Worm (Caenorhabditis elegans) whole organism, young adult: Measurements from ENCODE around the gene garr-1.

Experiments
- C06A6.2 ChIP-seq: fragments of 200-800 bp; sonication (Bioruptor generic); conservative IDR thresholded peaks from 2 replicates; pipeline ENCODE4 v1.3.6; 2022; ENCODE audit warnings: missing genetic modification characterization, missing compliant biosample characterization
- F33H1.4 ChIP-seq: fragments of 200-800 bp; sonication (Bioruptor generic); IDR thresholded peaks from 2 replicates; pipeline ENCODE4 v1.3.6; 2022; ENCODE audit warnings: missing genetic modification reagents, missing genetic modification characterization, missing compliant biosample characterization
- Y53G8AR.9 ChIP-seq: fragments of 200-800 bp; sonication (Bioruptor generic); conservative IDR thresholded peaks from 2 replicates; pipeline ENCODE4 v1.3.6; 2022; ENCODE audit warnings: missing genetic modification reagents, missing genetic modification characterization, missing compliant biosample characterization
- Y56A3A.18 ChIP-seq: fragments of 200-800 bp; sonication (Bioruptor generic); IDR thresholded peaks from 2 replicates; pipeline ENCODE4 v1.3.6; 2022; ENCODE audit warnings: missing genetic modification reagents, missing genetic modification characterization, missing compliant biosample characterization
- Y95B8A.8 ChIP-seq: fragments of 200-800 bp; sonication (Bioruptor generic); IDR thresholded peaks from 2 replicates; pipeline ENCODE4 v1.3.6; 2022; ENCODE audit warnings: missing genetic modification reagents, missing genetic modification characterization, missing compliant biosample characterization
- akir-1 ChIP-seq: fragments of 200-800 bp; sonication (Bioruptor generic); optimal IDR thresholded peaks from 2 replicates; lab custom pipeline; 2018; ENCODE audit warnings: mild to moderate bottlenecking, missing genetic modification characterization, moderate library complexity, missing compliant biosample characterization
- ama-1 ChIP-seq, 3 experiments: fragments of 150-350 bp in 1 of 3; sonication (generic microtip) in 2 of 3; optimal IDR thresholded peaks; 2 replicates each; lab custom pipeline; 2014 to 2018; ENCODE audit warnings: missing biosample characterization in 2 of 3, missing genetic modification characterization in 2 of 3, missing genetic modification reagents in 2 of 3
- athp-1 ChIP-seq: sonication (generic microtip); optimal IDR thresholded peaks from 2 replicates; lab custom pipeline; 2017; ENCODE audit warnings: mild to moderate bottlenecking, missing genetic modification characterization, missing compliant biosample characterization
- attf-6 ChIP-seq: fragments of 200-800 bp; sonication (Bioruptor generic); IDR thresholded peaks from 2 replicates; pipeline ENCODE4 v1.3.6; 2022; ENCODE audit warnings: missing genetic modification reagents, missing genetic modification characterization, missing compliant biosample characterization
- bed-1 ChIP-seq: fragments of 200-800 bp; sonication (Bioruptor generic); IDR thresholded peaks from 2 replicates; pipeline ENCODE4 v1.3.6; 2022; ENCODE audit warnings: missing genetic modification reagents, missing genetic modification characterization, missing compliant biosample characterization
- cebp-1 ChIP-seq, 2 experiments: fragments of 200-800 bp in 1 of 2; sonication (Bioruptor generic) in 1 of 2; sonication (generic microtip) in 1 of 2; IDR thresholded peaks in 1 of 2; optimal IDR thresholded peaks in 1 of 2; 2 replicates each; pipeline versions ENCODE4 v1.3.6 to Lab custom; 2017 to 2022; ENCODE audit warnings: missing compliant biosample characterization in 2 of 2, missing genetic modification characterization in 2 of 2, mild to moderate bottlenecking in 1 of 2, missing genetic modification reagents in 1 of 2, moderate library complexity in 1 of 2
- cebp-2 ChIP-seq: fragments of 200-800 bp; sonication (Bioruptor generic); IDR thresholded peaks from 2 replicates; pipeline ENCODE4 v1.3.6; 2022; ENCODE audit warnings: missing genetic modification characterization, missing compliant biosample characterization
- ceh-100 ChIP-seq: fragments of 200-800 bp; sonication (Bioruptor generic); IDR thresholded peaks from 2 replicates; pipeline ENCODE4 v1.3.6; 2022; ENCODE audit warnings: missing genetic modification reagents, missing genetic modification characterization, missing compliant biosample characterization
- dox-1 ChIP-seq: fragments of 200-800 bp; sonication (Bioruptor generic); IDR thresholded peaks from 2 replicates; pipeline ENCODE4 v1.3.6; 2022; ENCODE audit warnings: missing genetic modification reagents, missing genetic modification characterization, missing compliant biosample characterization
- egl-18 ChIP-seq: fragments of 200-800 bp; sonication (Bioruptor generic); IDR thresholded peaks from 2 replicates; pipeline ENCODE4 v1.3.6; 2022; ENCODE audit warnings: missing genetic modification reagents, missing genetic modification characterization, missing compliant biosample characterization
- egl-44 ChIP-seq: fragments of 200-800 bp; sonication (Bioruptor generic); IDR thresholded peaks from 2 replicates; pipeline ENCODE4 v1.3.6; 2022; ENCODE audit warnings: missing genetic modification reagents, missing genetic modification characterization, missing compliant biosample characterization
- egrh-3 ChIP-seq: fragments of 200-800 bp; sonication (Bioruptor generic); IDR thresholded peaks from 2 replicates; pipeline ENCODE4 v1.3.6; 2022; ENCODE audit warnings: missing genetic modification reagents, missing genetic modification characterization, missing compliant biosample characterization
- ekl-4 ChIP-seq: fragments of 200-800 bp; sonication (Bioruptor generic); IDR thresholded peaks from 2 replicates; pipeline ENCODE4 v1.3.6; 2022; ENCODE audit warnings: missing genetic modification reagents, missing genetic modification characterization, missing compliant biosample characterization
- him-1 ChIP-seq: sonication (generic microtip); optimal IDR thresholded peaks from 2 replicates; lab custom pipeline; 2016; ENCODE audit warnings: missing genotype, missing genetic modification reagents, missing genetic modification characterization, missing compliant biosample characterization
- hrde-1 ChIP-seq: sonication (generic microtip); optimal IDR thresholded peaks from 2 replicates; lab custom pipeline; 2016; ENCODE audit warnings: missing genetic modification characterization, mild to moderate bottlenecking, missing compliant biosample characterization, moderate library complexity, missing genotype, missing genetic modification reagents, borderline replicate concordance
- hsf-1 ChIP-seq: fragments of 200-800 bp; sonication (Bioruptor generic); IDR thresholded peaks from 2 replicates; pipeline ENCODE4 v1.3.6; 2022; ENCODE audit warnings: missing genetic modification reagents, missing genetic modification characterization, missing compliant biosample characterization
- lin-26 ChIP-seq: fragments of 200-800 bp; sonication (Bioruptor generic); IDR thresholded peaks from 2 replicates; pipeline ENCODE4 v1.3.6; 2022; ENCODE audit warnings: missing genetic modification reagents, missing genetic modification characterization, missing compliant biosample characterization
- lin-54 ChIP-seq: fragments of 200-800 bp; sonication (Bioruptor generic); optimal IDR thresholded peaks from 2 replicates; lab custom pipeline; 2018; ENCODE audit warnings: mild to moderate bottlenecking, missing genetic modification characterization, missing compliant biosample characterization
- madf-3 ChIP-seq: fragments of 200-800 bp; sonication (Bioruptor generic); IDR thresholded peaks from 2 replicates; pipeline ENCODE4 v1.3.6; 2022; ENCODE audit warnings: missing genetic modification reagents, missing genetic modification characterization, missing compliant biosample characterization
- madf-6 ChIP-seq: fragments of 200-800 bp; sonication (Bioruptor generic); IDR thresholded peaks from 2 replicates; pipeline ENCODE4 v1.3.6; 2022; ENCODE audit warnings: missing genetic modification reagents, missing genetic modification characterization, missing compliant biosample characterization
- madf-8 ChIP-seq: fragments of 200-800 bp; sonication (Bioruptor generic); conservative IDR thresholded peaks from 2 replicates; pipeline ENCODE4 v1.3.6; 2022; ENCODE audit warnings: missing genetic modification reagents, missing genetic modification characterization, missing compliant biosample characterization
- mes-4 ChIP-seq: sonication (generic microtip); optimal IDR thresholded peaks from 2 replicates; lab custom pipeline; 2016; ENCODE audit warnings: missing genotype, missing genetic modification characterization, missing compliant biosample characterization
- mxl-1 ChIP-seq: sonication (generic microtip); optimal IDR thresholded peaks from 2 replicates; lab custom pipeline; 2016; ENCODE audit warnings: missing genetic modification characterization, missing compliant biosample characterization
- nfyb-1 ChIP-seq: fragments of 200-800 bp; sonication (Bioruptor generic); IDR thresholded peaks from 2 replicates; pipeline ENCODE4 v1.3.6; 2022; ENCODE audit warnings: missing genetic modification reagents, missing genetic modification characterization, missing compliant biosample characterization
- nhr-120 ChIP-seq: fragments of 200-800 bp; sonication (Bioruptor generic); IDR thresholded peaks from 2 replicates; pipeline ENCODE4 v1.3.6; 2022; ENCODE audit warnings: missing genetic modification characterization, missing compliant biosample characterization
- nhr-179 ChIP-seq: sonication (generic microtip); optimal IDR thresholded peaks from 2 replicates; lab custom pipeline; 2016; ENCODE audit warnings: mild to moderate bottlenecking, missing genetic modification characterization, missing compliant biosample characterization
- rcor-1 ChIP-seq: fragments of 200-800 bp; sonication (Bioruptor generic); IDR thresholded peaks from 2 replicates; pipeline ENCODE4 v1.3.6; 2022; ENCODE audit warnings: missing genetic modification reagents, missing genetic modification characterization, missing compliant biosample characterization
- repo-1 ChIP-seq: sonication (generic microtip); optimal IDR thresholded peaks from 2 replicates; lab custom pipeline; 2017; ENCODE audit warnings: mild to moderate bottlenecking, missing genetic modification characterization, missing compliant biosample characterization
- sea-2 ChIP-seq: fragments of 200-800 bp; sonication (Bioruptor generic); IDR thresholded peaks from 2 replicates; pipeline ENCODE4 v1.3.6; 2022; ENCODE audit warnings: missing genetic modification characterization, missing compliant biosample characterization
- snpc-1.1 ChIP-seq: sonication (generic microtip); optimal IDR thresholded peaks from 2 replicates; lab custom pipeline; 2017; ENCODE audit warnings: missing genetic modification characterization, mild to moderate bottlenecking, missing compliant biosample characterization, antibody characterized with exemption, moderate library complexity, missing genotype, missing genetic modification reagents; ENCODE audit not compliant: insufficient read depth
- snpc-1.3 ChIP-seq: sonication (generic microtip); optimal IDR thresholded peaks from 2 replicates; lab custom pipeline; 2017; ENCODE audit warnings: missing genetic modification characterization, mild to moderate bottlenecking, missing compliant biosample characterization, antibody characterized with exemption, moderate library complexity, missing genotype, missing genetic modification reagents; ENCODE audit not compliant: insufficient read depth
- snpc-3.4 ChIP-seq: sonication (generic microtip); optimal IDR thresholded peaks from 2 replicates; lab custom pipeline; 2017; ENCODE audit warnings: missing genetic modification characterization, mild to moderate bottlenecking, missing compliant biosample characterization, antibody characterized with exemption, moderate library complexity, missing genotype, missing genetic modification reagents
- snpc-4 ChIP-seq, 5 experiments: fragments of 150-350 bp in 1 of 5; sonication (generic microtip) in 4 of 5; optimal IDR thresholded peaks; 2 replicates each; lab custom pipeline; 2014 to 2018; ENCODE audit warnings: missing genetic modification characterization in 5 of 5, missing biosample characterization in 3 of 5, antibody characterized with exemption in 2 of 5, mild to moderate bottlenecking in 2 of 5, missing compliant biosample characterization in 2 of 5, missing genotype in 2 of 5, moderate library complexity in 2 of 5, missing genetic modification reagents in 1 of 5
- unc-62 ChIP-seq: fragments of 150-350 bp; optimal IDR thresholded peaks from 2 replicates; lab custom pipeline; 2014; ENCODE audit warnings: missing biosample characterization, missing genetic modification reagents, missing genetic modification characterization
- zfh-2 ChIP-seq: fragments of 200-800 bp; sonication (Bioruptor generic); conservative IDR thresholded peaks from 2 replicates; pipeline ENCODE4 v1.3.6; 2022; ENCODE audit warnings: missing genetic modification reagents, missing genetic modification characterization, missing compliant biosample characterization

garr-1 gene

ce11 chrIV:386576-386975, 39.4 kb upstream of the garr-1 start, which contains the start of gene T07A9.14 (continued):
- TF ChIP-seq ama-1 (optimal IDR thresholded peaks at IDR 0.05; lab: Kevin White, UChicago) (no peak), ama-1 (GFP tag; optimal IDR thresholded peaks at IDR 0.05; lab: Kevin White, UChicago) (peak in 1 of 2 experiments; percentile 56), mxl-1 (tag; lab: Kevin White, UChicago) (peak; percentile 20), hrde-1 (tag; lab: Kevin White, UChicago) (peak; percentile 69), egl-18 (no peak), madf-3 (GFP tag; lab: Robert Waterston, UW) (peak; percentile 88), nhr-120 (GFP tag; lab: Robert Waterston, UW) (no peak), cebp-1 (GFP tag; IDR thresholded peaks at IDR 0.05; lab: Robert Waterston, UW) (no peak), cebp-1 (tag; optimal IDR thresholded peaks at IDR 0.05; lab: Kevin White, UChicago) (peak; percentile 5), akir-1 (no peak), athp-1 (no peak), hsf-1 (peak; percentile 67; the same call in 1 of the 2 replicates), snpc-4 (GFP tag; optimal IDR thresholded peaks at IDR 0.05; lab: Kevin White, UChicago) (no peak), snpc-4 (tag; optimal IDR thresholded peaks at IDR 0.05; lab: Kevin White, UChicago) (peak in 2 of 4 experiments; percentile 2 to 29), Y95B8A.8 (GFP tag; lab: Robert Waterston, UW) (no peak), snpc-1.1 (peak; percentile 14), him-1 (tag; lab: Kevin White, UChicago) (peak; percentile 9), Y56A3A.18 (GFP tag; lab: Robert Waterston, UW) (0 out of 2 replicates have a peak, but pooled peaks have one; percentile 18), sea-2 (GFP tag; lab: Robert Waterston, UW) (no peak), dox-1 (GFP tag; lab: Robert Waterston, UW) (no peak), unc-62 (no peak), lin-54 (GFP tag; lab: Kevin White, UChicago) (peak; percentile 64), egl-44 (GFP tag; lab: Robert Waterston, UW) (no peak), repo-1 (tag; lab: Kevin White, UChicago) (peak; percentile 43), F33H1.4 (GFP tag; lab: Robert Waterston, UW) (peak; percentile 25), ekl-4 (GFP tag; lab: Robert Waterston, UW) (peak; percentile 68), C06A6.2 (GFP tag; lab: Robert Waterston, UW) (no peak), attf-6 (GFP tag; lab: Robert Waterston, UW) (peak; percentile 59), mes-4 (tag; lab: Kevin White, UChicago) (peak; percentile 11), nhr-179 (tag; lab: Kevin White, UChicago) (no peak)

- TF ChIP-seq snpc-1.3 (tag; lab: Kevin White, UChicago) (peak; percentile 42), snpc-3.4 (tag; lab: Kevin White, UChicago) (peak; percentile 42), bed-1 (GFP tag; lab: Robert Waterston, UW) (no peak), lin-26 (GFP tag; lab: Robert Waterston, UW) (no peak), zfh-2 (GFP tag; lab: Robert Waterston, UW) (peak; percentile 76), nhr-120 (GFP tag; lab: Robert Waterston, UW) (0 out of 2 replicates have a peak, but pooled peaks have one; percentile 45), madf-6 (GFP tag; lab: Robert Waterston, UW) (peak; percentile 25; the same call in 1 of the 2 replicates), rcor-1 (GFP tag; lab: Robert Waterston, UW) (0 out of 2 replicates have a peak, but pooled peaks have one; percentile 30), snpc-4 (GFP tag; optimal IDR thresholded peaks at IDR 0.05; lab: Kevin White, UChicago) (no peak), snpc-4 (tag; optimal IDR thresholded peaks at IDR 0.05; lab: Kevin White, UChicago) (peak in 1 of 4 experiments; percentile 10), ama-1 (optimal IDR thresholded peaks at IDR 0.05; lab: Kevin White, UChicago) (no peak), ama-1 (GFP tag; optimal IDR thresholded peaks at IDR 0.05; lab: Kevin White, UChicago) (peak in 1 of 2 experiments; percentile 80), ekl-4 (GFP tag; lab: Robert Waterston, UW) (peak; percentile 32; the same call in 1 of the 2 replicates), madf-8 (GFP tag; lab: Robert Waterston, UW) (0 out of 2 replicates have a peak, but pooled peaks have one; percentile 15), egrh-3 (peak; percentile 61; the same call in 1 of the 2 replicates), ceh-100 (0 out of 2 replicates have a peak, but pooled peaks have one; percentile 14), nfyb-1 (no peak), cebp-2 (GFP tag; lab: Robert Waterston, UW) (no peak), hrde-1 (tag; lab: Kevin White, UChicago) (peak; percentile 5), Y53G8AR.9 (GFP tag; lab: Robert Waterston, UW) (0 out of 2 replicates have a peak, but pooled peaks have one; percentile 12), hsf-1 (0 out of 2 replicates have a peak, but pooled peaks have one; percentile 44)
- TF ChIP-seq, all 124 proteins: peak for 15
Observed at ce11 chrIV:387283-388048, 38.5 kb upstream of the garr-1 start.
